Fruit fly (Drosophila melanogaster) whole organism, embryonic: ENCODE measurements around the gene mthl9.

Experiments
- Asciz ChIP-seq: fragments of 200-800 bp; sonication (Bioruptor generic); optimal IDR thresholded peaks from 2 replicates; lab custom pipeline; 2017; ENCODE audit warnings: missing biosample characterization, mild to moderate bottlenecking, missing genetic modification characterization, missing genetic modification reagents
- Blimp-1 ChIP-seq: fragments of 200-800 bp; sonication (Bioruptor generic); optimal IDR thresholded peaks from 3 replicates; lab custom pipeline; 2018; ENCODE audit warnings: missing biosample characterization, missing genetic modification characterization, mild to moderate bottlenecking, moderate library complexity, missing genetic modification reagents
- CG10267 ChIP-seq: fragments of 200-800 bp; sonication (Bioruptor generic); optimal IDR thresholded peaks from 2 replicates; lab custom pipeline; 2018; ENCODE audit warnings: missing biosample characterization, mild to moderate bottlenecking, missing genetic modification characterization, moderate library complexity
- CG10321 ChIP-seq: fragments of 200-800 bp; sonication (Bioruptor generic); IDR thresholded peaks from 2 replicates; pipeline ENCODE4 v1.3.6; 2022; ENCODE audit warnings: missing biosample characterization, missing genetic modification characterization
- CG11085 ChIP-seq: fragments of 200-800 bp; sonication (Bioruptor generic); IDR thresholded peaks from 2 replicates; pipeline ENCODE4 v1.3.6; 2022; ENCODE audit warnings: missing biosample characterization, missing genetic modification characterization
- CG12219 ChIP-seq: fragments of 200-800 bp; sonication (Bioruptor generic); optimal IDR thresholded peaks from 3 replicates; lab custom pipeline; 2018; ENCODE audit warnings: missing biosample characterization, mild to moderate bottlenecking, missing genetic modification characterization
- CG12299 ChIP-seq: fragments of 200-800 bp; sonication (Bioruptor generic); optimal IDR thresholded peaks from 2 replicates; lab custom pipeline; 2018; ENCODE audit warnings: missing biosample characterization, mild to moderate bottlenecking, missing genetic modification characterization
- CG1233 ChIP-seq: fragments of 200-800 bp; sonication (Bioruptor generic); optimal IDR thresholded peaks from 4 replicates; lab custom pipeline; 2018; ENCODE audit warnings: missing biosample characterization, mild to moderate bottlenecking, missing genetic modification characterization
- CG13287 ChIP-seq: fragments of 200-800 bp; sonication (Bioruptor generic); IDR thresholded peaks from 2 replicates; pipeline ENCODE4 v1.3.6; 2022; ENCODE audit warnings: missing biosample characterization, missing genetic modification characterization; ENCODE audit not compliant: partially characterized antibody
- CG13624 ChIP-seq: fragments of 200-800 bp; sonication (Bioruptor generic); optimal IDR thresholded peaks from 2 replicates; lab custom pipeline; 2016; ENCODE audit warnings: missing biosample characterization, missing genetic modification characterization
- CG13775 ChIP-seq: fragments of 200-800 bp; sonication (Bioruptor generic); optimal IDR thresholded peaks from 3 replicates; lab custom pipeline; 2017; ENCODE audit warnings: missing biosample characterization, mild to moderate bottlenecking, missing genetic modification characterization
- CG14441 ChIP-seq: fragments of 200-800 bp; sonication (Bioruptor generic); IDR thresholded peaks from 2 replicates; pipeline ENCODE4 v1.3.6; 2022; ENCODE audit warnings: missing biosample characterization, missing genetic modification characterization
- CG1602 ChIP-seq: fragments of 200-800 bp; sonication (Bioruptor generic); optimal IDR thresholded peaks from 3 replicates; lab custom pipeline; 2016; ENCODE audit warnings: missing biosample characterization, missing genetic modification characterization
- CG16815 ChIP-seq: fragments of 200-800 bp; sonication (Bioruptor generic); optimal IDR thresholded peaks from 3 replicates; lab custom pipeline; 2017; ENCODE audit warnings: missing biosample characterization, mild to moderate bottlenecking, missing genetic modification characterization
- CG17359 ChIP-seq: fragments of 200-800 bp; sonication (Bioruptor generic); optimal IDR thresholded peaks from 3 replicates; lab custom pipeline; 2018; ENCODE audit warnings: missing biosample characterization, mild to moderate bottlenecking, missing genetic modification characterization, moderate library complexity
- CG17802 ChIP-seq: fragments of 200-800 bp; sonication (Bioruptor generic); optimal IDR thresholded peaks from 2 replicates; lab custom pipeline; 2018; ENCODE audit warnings: missing biosample characterization, mild to moderate bottlenecking, missing genetic modification characterization, moderate library complexity
- CG3065 ChIP-seq: fragments of 200-800 bp; sonication (Bioruptor generic); optimal IDR thresholded peaks from 2 replicates; lab custom pipeline; 2016; ENCODE audit warnings: missing biosample characterization, missing genetic modification characterization
- CG31224 ChIP-seq: fragments of 200-800 bp; sonication (Bioruptor generic); IDR thresholded peaks from 2 replicates; pipeline ENCODE4 v1.3.6; 2022; ENCODE audit warnings: missing biosample characterization, missing genetic modification characterization
- CG3847 ChIP-seq: fragments of 200-800 bp; sonication (Bioruptor generic); IDR thresholded peaks from 2 replicates; pipeline ENCODE4 v1.3.6; 2022; ENCODE audit warnings: missing biosample characterization, missing genetic modification characterization
- CG42726 ChIP-seq: fragments of 200-800 bp; sonication (Bioruptor generic); IDR thresholded peaks from 2 replicates; pipeline ENCODE4 v1.3.6; 2022; ENCODE audit warnings: missing biosample characterization, missing genetic modification characterization; ENCODE audit not compliant: partially characterized antibody
- CG4282 ChIP-seq: fragments of 200-800 bp; sonication (Bioruptor generic); optimal IDR thresholded peaks from 2 replicates; lab custom pipeline; 2016; ENCODE audit warnings: missing biosample characterization, missing genetic modification characterization
- CG4404 ChIP-seq: fragments of 200-800 bp; sonication (Bioruptor generic); IDR thresholded peaks from 2 replicates; pipeline ENCODE4 v1.3.6; 2022; ENCODE audit warnings: missing biosample characterization, missing genetic modification characterization
- CG4617 ChIP-seq: fragments of 200-800 bp; sonication (Bioruptor generic); optimal IDR thresholded peaks from 3 replicates; lab custom pipeline; 2016; ENCODE audit warnings: missing biosample characterization, missing genetic modification characterization, borderline replicate concordance
- CG4707 ChIP-seq: fragments of 200-800 bp; sonication (Bioruptor generic); optimal IDR thresholded peaks from 2 replicates; lab custom pipeline; 2018; ENCODE audit warnings: missing biosample characterization, mild to moderate bottlenecking, missing genetic modification characterization, moderate library complexity
- CG7987 ChIP-seq: fragments of 200-800 bp; sonication (Bioruptor generic); optimal IDR thresholded peaks from 2 replicates; lab custom pipeline; 2018; ENCODE audit warnings: missing biosample characterization, mild to moderate bottlenecking, missing genetic modification characterization, moderate library complexity
- Fer3 ChIP-seq: fragments of 200-800 bp; sonication (Bioruptor generic); optimal IDR thresholded peaks from 2 replicates; lab custom pipeline; 2018; ENCODE audit warnings: missing biosample characterization, mild to moderate bottlenecking, missing genetic modification characterization, moderate library complexity
- HLH54F ChIP-seq: fragments of 200-800 bp; sonication (Bioruptor generic); optimal IDR thresholded peaks from 3 replicates; lab custom pipeline; 2016; ENCODE audit warnings: missing biosample characterization, missing genetic modification characterization
- Hey ChIP-seq: fragments of 200-800 bp; sonication (Bioruptor generic); optimal IDR thresholded peaks from 3 replicates; lab custom pipeline; 2018; ENCODE audit warnings: missing biosample characterization, mild to moderate bottlenecking, missing genetic modification characterization
- Hsf ChIP-seq: fragments of 200-800 bp; sonication (Bioruptor generic); optimal IDR thresholded peaks from 3 replicates; lab custom pipeline; 2016; ENCODE audit warnings: missing biosample characterization, missing genetic modification characterization
- MBD-R2 ChIP-seq: fragments of 200-800 bp; sonication (Bioruptor generic); IDR thresholded peaks from 2 replicates; pipeline ENCODE4 v1.3.6; 2022; ENCODE audit warnings: missing biosample characterization, missing genetic modification characterization
- MTF-1 ChIP-seq: fragments of 200-800 bp; sonication (Bioruptor generic); optimal IDR thresholded peaks from 2 replicates; lab custom pipeline; 2018; ENCODE audit warnings: missing biosample characterization, mild to moderate bottlenecking, missing genetic modification characterization, borderline replicate concordance
- Mrtf ChIP-seq: fragments of 200-800 bp; sonication (Bioruptor generic); IDR thresholded peaks from 3 replicates; pipeline ENCODE4 v1.3.6; 2022; ENCODE audit warnings: missing biosample characterization, missing genetic modification characterization
- Myb ChIP-seq: fragments of 200-800 bp; sonication (Bioruptor generic); optimal IDR thresholded peaks from 2 replicates; lab custom pipeline; 2016; ENCODE audit warnings: missing biosample characterization, missing genetic modification characterization
- Nf-YB ChIP-seq: fragments of 200-800 bp; sonication (Bioruptor generic); optimal IDR thresholded peaks from 3 replicates; lab custom pipeline; 2019; ENCODE audit warnings: missing biosample characterization, mild to moderate bottlenecking, missing genetic modification characterization, moderate library complexity
- Oaz ChIP-seq: fragments of 200-800 bp; sonication (Bioruptor generic); IDR thresholded peaks from 2 replicates; pipeline ENCODE4 v1.3.6; 2022; ENCODE audit warnings: missing biosample characterization, missing genetic modification characterization
- Opbp ChIP-seq: fragments of 200-800 bp; sonication (Bioruptor generic); IDR thresholded peaks from 3 replicates; pipeline ENCODE4 v1.3.6; 2022; ENCODE audit warnings: missing biosample characterization, missing genetic modification characterization; ENCODE audit not compliant: partially characterized antibody
- abd-A ChIP-seq: fragments of 200-800 bp; sonication (Bioruptor generic); optimal IDR thresholded peaks from 3 replicates; lab custom pipeline; 2019; ENCODE audit warnings: missing biosample characterization, mild to moderate bottlenecking, missing genetic modification characterization, moderate library complexity
- cato ChIP-seq: fragments of 200-800 bp; sonication (Bioruptor generic); optimal IDR thresholded peaks from 2 replicates; lab custom pipeline; 2016; ENCODE audit warnings: missing biosample characterization, missing genetic modification characterization, borderline replicate concordance
- corto ChIP-seq: fragments of 200-800 bp; sonication (Bioruptor generic); optimal IDR thresholded peaks from 2 replicates; lab custom pipeline; 2016; ENCODE audit warnings: missing biosample characterization, mild to moderate bottlenecking, missing genetic modification characterization, moderate library complexity
- dan ChIP-seq: fragments of 200-800 bp; sonication (Bioruptor generic); IDR thresholded peaks from 2 replicates; pipeline ENCODE4 v1.3.6; 2022; ENCODE audit warnings: missing biosample characterization, missing genetic modification characterization
- dmrt11E ChIP-seq: fragments of 200-800 bp; sonication (Bioruptor generic); optimal IDR thresholded peaks from 3 replicates; lab custom pipeline; 2018; ENCODE audit warnings: missing biosample characterization, mild to moderate bottlenecking, missing genetic modification characterization, moderate library complexity
- emc ChIP-seq: fragments of 200-800 bp; sonication (Bioruptor generic); optimal IDR thresholded peaks from 2 replicates; lab custom pipeline; 2016; ENCODE audit warnings: missing biosample characterization, missing genetic modification characterization
- fd3F ChIP-seq: fragments of 200-800 bp; sonication (Bioruptor generic); optimal IDR thresholded peaks from 2 replicates; lab custom pipeline; 2018; ENCODE audit warnings: missing biosample characterization, mild to moderate bottlenecking, missing genetic modification characterization, moderate library complexity
- nerfin-1 ChIP-seq: fragments of 200-800 bp; sonication (Bioruptor generic); optimal IDR thresholded peaks from 3 replicates; lab custom pipeline; 2019; ENCODE audit warnings: missing biosample characterization, mild to moderate bottlenecking, missing genetic modification characterization, moderate library complexity
- p53 ChIP-seq: fragments of 200-800 bp; sonication (Bioruptor generic); optimal IDR thresholded peaks from 2 replicates; lab custom pipeline; 2016; ENCODE audit warnings: missing biosample characterization, missing genetic modification characterization
- peb ChIP-seq: fragments of 200-800 bp; sonication (Bioruptor generic); IDR thresholded peaks from 2 replicates; pipeline ENCODE4 v1.3.6; 2022; ENCODE audit warnings: missing biosample characterization, missing genetic modification characterization
- pros ChIP-seq: fragments of 200-800 bp; sonication (Bioruptor generic); optimal IDR thresholded peaks from 3 replicates; lab custom pipeline; 2019; ENCODE audit warnings: missing biosample characterization, mild to moderate bottlenecking, missing genetic modification characterization, moderate library complexity
- sima ChIP-seq: fragments of 200-800 bp; sonication (Bioruptor generic); optimal IDR thresholded peaks from 2 replicates; lab custom pipeline; 2016; ENCODE audit warnings: missing biosample characterization, missing genetic modification characterization
- tio ChIP-seq: fragments of 200-800 bp; sonication (Bioruptor generic); optimal IDR thresholded peaks from 2 replicates; lab custom pipeline; 2017; ENCODE audit warnings: missing biosample characterization, missing genetic modification characterization, inconsistent platforms
- usp ChIP-seq: fragments of >200 bp; optimal IDR thresholded peaks from 2 replicates; lab custom pipeline; 2017; ENCODE audit warnings: missing biosample characterization, missing genetic modification characterization

Gene mthl9

DNA sequence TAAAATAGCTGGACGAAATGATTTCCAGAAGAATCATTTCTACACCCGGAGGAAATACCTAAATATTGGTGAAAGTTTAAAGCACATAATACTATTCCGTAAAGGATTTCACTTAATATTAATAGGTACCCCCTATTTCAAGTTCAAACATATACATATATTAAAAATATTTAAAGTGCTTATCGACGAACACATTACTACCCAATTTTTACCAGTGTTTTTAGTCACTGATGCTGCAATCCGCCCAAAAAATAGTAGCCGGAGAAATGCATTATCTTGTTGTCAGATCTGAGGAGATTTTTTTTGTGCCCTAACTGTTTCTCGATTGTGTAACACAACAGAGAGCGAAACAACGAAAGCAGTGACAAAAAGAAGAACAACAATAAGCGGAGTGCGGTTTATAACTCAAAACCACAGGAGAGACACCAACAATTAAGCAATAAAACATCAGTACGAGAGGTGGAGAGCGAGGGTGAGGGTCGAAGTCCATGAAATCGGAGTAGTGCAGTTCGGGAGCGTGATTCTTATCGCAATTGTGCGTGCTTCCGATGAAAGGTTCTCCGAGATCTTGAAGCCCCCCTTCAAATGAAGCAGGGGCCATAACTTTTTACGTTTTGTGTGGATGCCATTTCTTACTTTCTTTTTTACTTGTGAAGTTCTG lies 48.9 kb upstream of the mthl9 start (continued):
- TF ChIP-seq tio (GFP tag; lab: Kevin White, UChicago): no peak
- no peak for TF ChIP-seq CG17802 (tag; lab: Kevin White, UChicago)
- no peak for TF ChIP-seq corto (GFP tag; lab: Kevin White, UChicago)
- TF ChIP-seq CG13775: no peak
- no peak for TF ChIP-seq abd-A
- no peak for TF ChIP-seq MBD-R2 (GFP tag; lab: Robert Waterston, UW)
- no peak for TF ChIP-seq CG11085 (GFP tag; lab: Robert Waterston, UW)
- TF ChIP-seq Hey (tag; lab: Kevin White, UChicago): no peak
- TF ChIP-seq Blimp-1 (GFP tag; lab: Kevin White, UChicago): peak; percentile 42
- TF ChIP-seq CG1233: peak; percentile 39
- no peak for TF ChIP-seq CG17359 (tag; lab: Kevin White, UChicago)
- no peak for TF ChIP-seq fd3F
- TF ChIP-seq CG3847 (GFP tag; lab: Robert Waterston, UW): no peak
- TF ChIP-seq p53 (GFP tag; lab: Kevin White, UChicago): no peak
- no peak for TF ChIP-seq CG31224 (GFP tag; lab: Robert Waterston, UW)
- TF ChIP-seq peb (GFP tag; lab: Robert Waterston, UW): no peak
- TF ChIP-seq Myb: no peak
- TF ChIP-seq CG12299 (tag; lab: Kevin White, UChicago): no peak
- no peak for TF ChIP-seq CG10321
- TF ChIP-seq Opbp (GFP tag; lab: Robert Waterston, UW): no peak
- no peak for TF ChIP-seq sima (GFP tag; lab: Kevin White, UChicago)
- peak; percentile 81 for TF ChIP-seq dmrt11E (tag; lab: Kevin White, UChicago)
- no peak for TF ChIP-seq MTF-1
- no peak for TF ChIP-seq HLH54F (GFP tag; lab: Kevin White, UChicago)
- peak; percentile 21 for TF ChIP-seq CG1602 (GFP tag; lab: Kevin White, UChicago)
- no peak for TF ChIP-seq CG13287 (GFP tag; lab: Robert Waterston, UW)
- TF ChIP-seq CG13624 (GFP tag; lab: Kevin White, UChicago): no peak
- no peak for TF ChIP-seq nerfin-1 (tag; lab: Kevin White, UChicago)
- TF ChIP-seq Nf-YB (GFP tag; lab: Kevin White, UChicago): peak; percentile 8
- no peak for TF ChIP-seq CG4707 (GFP tag; lab: Kevin White, UChicago)
- no peak for TF ChIP-seq Fer3 (tag; lab: Kevin White, UChicago)
- no peak for TF ChIP-seq Mrtf (GFP tag; lab: Robert Waterston, UW)
- no peak for TF ChIP-seq usp
- no peak for TF ChIP-seq cato (GFP tag; lab: Kevin White, UChicago)
- TF ChIP-seq CG16815 (GFP tag; lab: Kevin White, UChicago): peak; percentile 23
- TF ChIP-seq Oaz (GFP tag; lab: Robert Waterston, UW): no peak
- TF ChIP-seq CG12219: no peak
- TF ChIP-seq pros (GFP tag; lab: Kevin White, UChicago): no peak
- no peak for TF ChIP-seq Asciz
- TF ChIP-seq CG42726 (GFP tag; lab: Robert Waterston, UW): no peak
- TF ChIP-seq emc: no peak
- no peak for TF ChIP-seq dan (GFP tag; lab: Robert Waterston, UW)
- TF ChIP-seq CG10267 (tag; lab: Kevin White, UChicago): peak; percentile 53
- no peak for TF ChIP-seq CG4617 (GFP tag; lab: Kevin White, UChicago)
- no peak for TF ChIP-seq CG4282 (GFP tag; lab: Kevin White, UChicago)
- TF ChIP-seq CG7987 (GFP tag; lab: Kevin White, UChicago): no peak
- TF ChIP-seq Hsf (GFP tag; lab: Kevin White, UChicago): no peak
- TF ChIP-seq CG4404: peak; percentile 51
- TF ChIP-seq CG3065 (GFP tag; lab: Kevin White, UChicago): no peak
- no peak for TF ChIP-seq CG14441 (GFP tag; lab: Robert Waterston, UW)
